Fruit fly (Drosophila melanogaster) whole organism: ENCODE measurements around the gene CG31111.

Experiments used
- CG8478 ChIP-seq: fragments of >200 bp; optimal IDR thresholded peaks from 2 replicates; lab custom pipeline; 2018; ENCODE audit warnings: inconsistent platforms
- Dll ChIP-seq: fragments of >200 bp; optimal IDR thresholded peaks from 2 replicates; lab custom pipeline; 2017
- EcR ChIP-seq, 2 experiments: fragments of >200 bp; optimal IDR thresholded peaks; 2 replicates each; lab custom pipeline; 2017; ENCODE audit warnings: missing biosample characterization in 2 of 2, missing genetic modification characterization in 2 of 2, missing genetic modification reagents in 2 of 2
- pan ChIP-seq: fragments of >200 bp; optimal IDR thresholded peaks from 2 replicates; lab custom pipeline; 2017
- psq ChIP-seq: fragments of >200 bp; optimal IDR thresholded peaks from 2 replicates; lab custom pipeline; 2017
- usp ChIP-seq: fragments of >200 bp; optimal IDR thresholded peaks from 2 replicates; lab custom pipeline; 2017; ENCODE audit warnings: missing biosample characterization, missing genetic modification characterization, mixed read lengths

The CG31111 gene

DNA sequence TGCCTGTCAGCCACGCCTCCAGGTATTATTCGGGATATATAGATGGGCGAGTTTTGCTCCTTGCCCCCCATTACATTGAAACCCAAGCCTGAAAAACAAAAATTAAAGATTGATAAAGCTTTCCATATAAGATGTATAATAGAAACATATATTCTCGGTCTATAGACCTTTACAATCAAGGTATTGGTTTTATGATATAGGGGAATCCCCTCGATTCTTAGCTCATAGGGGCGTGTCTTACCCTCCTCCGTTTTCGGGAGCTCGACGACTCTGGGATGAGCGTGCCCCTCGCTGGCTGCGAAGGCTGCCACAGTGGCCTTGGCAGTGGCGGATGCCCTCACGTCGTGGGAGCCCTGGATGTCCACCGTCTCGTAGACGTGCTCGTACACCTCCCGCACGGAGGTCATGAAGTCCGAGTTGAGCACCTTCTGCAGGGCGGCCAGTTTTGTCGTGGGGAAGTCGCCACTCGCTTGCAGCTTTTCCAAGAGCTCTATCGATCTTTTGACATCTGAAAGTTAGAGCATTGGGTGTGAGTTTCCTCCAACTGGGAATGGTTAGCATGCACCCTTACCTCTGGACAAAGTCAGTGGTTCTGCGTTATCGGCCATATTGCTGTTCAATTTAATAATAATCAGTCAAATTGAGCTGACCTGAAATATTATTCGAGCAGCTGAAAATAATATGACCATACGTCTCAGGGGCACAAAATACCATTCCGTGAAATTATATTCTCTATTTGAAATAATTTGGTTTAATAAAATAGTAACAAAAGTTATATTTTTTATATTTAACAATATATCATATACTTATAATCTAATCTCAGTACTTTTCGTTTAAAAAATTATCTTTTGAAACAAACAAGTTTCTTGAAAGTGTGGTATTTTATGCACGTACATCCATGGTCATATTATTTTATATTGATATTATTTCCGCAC, 9.2 kb upstream of the CG31111 start, which contains the start of the genes veli and PQBP1:
TSS of gene veli (minus strand) at position 685 of the 935 bp plus-strand sequence.
TSS of gene PQBP1 (plus strand) at position 885 of the 935 bp plus-strand sequence.
- TF ChIP-seq psq (lab: Kevin White, UChicago) (no peak), CG8478 (lab: Kevin White, UChicago) (no peak), EcR (GFP tag; optimal IDR thresholded peaks at IDR 0.05; lab: Kevin White, UChicago) (no peak), Dll (no peak), usp (GFP tag; lab: Kevin White, UChicago) (no peak), pan (lab: Kevin White, UChicago) (no peak)

DNA sequence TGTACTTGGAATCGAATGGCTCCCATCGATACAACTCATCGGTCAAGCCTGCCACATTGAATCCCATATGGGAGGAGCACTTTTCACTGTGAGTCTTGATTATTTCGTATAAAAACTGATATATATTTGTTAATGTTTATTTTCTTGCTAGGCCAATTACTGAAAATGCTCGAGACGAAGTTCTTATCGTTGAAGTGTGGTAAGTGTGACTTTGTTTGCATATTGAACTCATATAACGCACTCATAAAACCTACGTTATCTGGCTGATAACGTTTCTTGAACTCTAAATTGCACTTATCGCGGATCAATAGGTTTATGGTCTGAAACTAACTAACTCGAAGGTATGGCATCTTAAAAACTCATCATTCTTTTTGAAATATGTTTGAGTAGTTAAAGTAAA, 4.5 kb upstream of the CG31111 start:
- TF ChIP-seq Dll (no peak), CG8478 (lab: Kevin White, UChicago) (no peak), psq (lab: Kevin White, UChicago) (no peak), EcR (GFP tag; optimal IDR thresholded peaks at IDR 0.05; lab: Kevin White, UChicago) (no peak), usp (GFP tag; lab: Kevin White, UChicago) (no peak), pan (lab: Kevin White, UChicago) (no peak)

- TF ChIP-seq psq (lab: Kevin White, UChicago) (no peak), CG8478 (lab: Kevin White, UChicago) (no peak), EcR (GFP tag; optimal IDR thresholded peaks at IDR 0.05; lab: Kevin White, UChicago) (no peak), pan (lab: Kevin White, UChicago) (no peak), usp (GFP tag; lab: Kevin White, UChicago) (no peak), Dll (no peak)
These were observed 646 bp upstream of the CG31111 start for dm6 chr3R:25056488-25057157.

DNA sequence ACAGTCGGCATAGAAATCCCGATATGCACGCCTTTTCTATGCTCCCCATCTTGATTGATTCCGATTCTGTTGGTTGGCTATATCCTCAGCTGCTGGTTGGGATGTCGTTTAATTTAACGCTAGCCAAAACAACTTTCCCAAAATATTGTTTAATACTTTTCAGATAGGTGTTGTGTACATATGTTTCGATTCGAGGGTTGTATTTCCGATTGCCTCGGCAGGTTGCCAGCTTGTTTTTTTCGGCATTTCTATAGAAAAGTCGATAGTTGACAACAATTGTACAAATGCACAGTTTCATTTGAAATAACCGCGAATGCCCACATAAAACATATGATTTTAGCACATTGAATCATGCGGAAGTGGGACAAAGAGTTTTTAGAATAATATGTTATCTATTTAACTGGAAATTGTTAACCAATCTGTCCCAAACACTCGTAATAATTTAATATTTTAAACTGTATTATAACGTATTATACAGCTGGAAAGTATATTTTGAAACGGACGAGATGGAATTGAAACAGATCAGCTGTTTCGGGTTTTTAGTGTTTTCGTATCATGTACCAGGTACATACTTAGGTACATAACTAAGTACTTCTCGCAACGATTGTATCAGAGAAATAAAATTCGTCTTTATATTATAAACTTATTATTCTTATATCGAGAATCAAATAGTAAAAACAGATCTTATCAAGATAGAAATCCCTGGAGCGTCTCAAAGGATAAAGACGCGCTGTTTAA, 1.4 kb downstream of the CG31111 start, which contains the start of gene CG31109:
TSS of gene CG31109 (minus strand) at position 203 of the 738 bp plus-strand sequence.
- no peak for TF ChIP-seq psq (lab: Kevin White, UChicago)
- TF ChIP-seq pan (lab: Kevin White, UChicago), result no peak
- no peak for TF ChIP-seq usp (GFP tag; lab: Kevin White, UChicago)
- TF ChIP-seq EcR (GFP tag; optimal IDR thresholded peaks at IDR 0.05; lab: Kevin White, UChicago), result no peak
- no peak for TF ChIP-seq CG8478 (lab: Kevin White, UChicago)
- TF ChIP-seq Dll, result no peak

DNA sequence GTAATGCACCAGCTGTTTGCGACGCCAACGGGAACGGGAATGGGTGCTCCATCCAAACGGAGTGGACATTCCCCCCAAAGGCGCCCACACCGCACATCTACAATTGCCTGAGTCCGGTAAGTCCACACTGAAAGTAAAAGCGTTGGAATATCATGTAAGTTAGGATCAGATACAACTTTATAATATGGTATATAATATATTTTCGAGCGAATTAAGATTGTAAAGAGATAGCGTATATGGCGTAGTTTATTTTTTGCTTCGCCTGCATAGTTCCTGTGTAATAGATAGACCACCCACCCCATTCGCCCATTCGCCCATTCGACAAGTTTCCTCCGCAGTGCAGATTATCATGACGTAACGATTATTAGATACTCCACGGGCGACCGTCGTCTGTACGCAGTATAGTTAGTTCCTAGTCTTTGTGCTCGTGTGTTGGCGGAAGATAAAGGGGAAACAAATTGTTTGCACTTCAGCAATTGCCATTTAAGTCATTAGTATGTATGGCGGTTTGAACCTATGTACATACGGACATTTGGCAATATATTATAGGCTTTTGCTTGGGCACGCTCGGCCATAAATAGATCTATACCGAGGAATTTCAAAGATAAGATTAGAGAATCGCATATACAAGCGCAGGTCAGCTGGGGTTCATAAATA, 4.4 kb downstream of the CG31111 start:
- no peak for TF ChIP-seq usp (GFP tag; lab: Kevin White, UChicago)
- TF ChIP-seq CG8478 (lab: Kevin White, UChicago), result no peak
- no peak for TF ChIP-seq Dll
- TF ChIP-seq pan (lab: Kevin White, UChicago), result no peak
- no peak for TF ChIP-seq EcR (GFP tag; optimal IDR thresholded peaks at IDR 0.05; lab: Kevin White, UChicago)
- TF ChIP-seq psq (lab: Kevin White, UChicago), result no peak

- TF ChIP-seq CG8478 (lab: Kevin White, UChicago), result no peak
- TF ChIP-seq psq (lab: Kevin White, UChicago), result no peak
- TF ChIP-seq usp (GFP tag; lab: Kevin White, UChicago), result no peak
- no peak for TF ChIP-seq EcR (GFP tag; optimal IDR thresholded peaks at IDR 0.05; lab: Kevin White, UChicago)
- no peak for TF ChIP-seq pan (lab: Kevin White, UChicago)
- no peak for TF ChIP-seq Dll
These were observed 5.3 kb downstream of the CG31111 start for dm6 chr3R:25050649-25051048.

DNA sequence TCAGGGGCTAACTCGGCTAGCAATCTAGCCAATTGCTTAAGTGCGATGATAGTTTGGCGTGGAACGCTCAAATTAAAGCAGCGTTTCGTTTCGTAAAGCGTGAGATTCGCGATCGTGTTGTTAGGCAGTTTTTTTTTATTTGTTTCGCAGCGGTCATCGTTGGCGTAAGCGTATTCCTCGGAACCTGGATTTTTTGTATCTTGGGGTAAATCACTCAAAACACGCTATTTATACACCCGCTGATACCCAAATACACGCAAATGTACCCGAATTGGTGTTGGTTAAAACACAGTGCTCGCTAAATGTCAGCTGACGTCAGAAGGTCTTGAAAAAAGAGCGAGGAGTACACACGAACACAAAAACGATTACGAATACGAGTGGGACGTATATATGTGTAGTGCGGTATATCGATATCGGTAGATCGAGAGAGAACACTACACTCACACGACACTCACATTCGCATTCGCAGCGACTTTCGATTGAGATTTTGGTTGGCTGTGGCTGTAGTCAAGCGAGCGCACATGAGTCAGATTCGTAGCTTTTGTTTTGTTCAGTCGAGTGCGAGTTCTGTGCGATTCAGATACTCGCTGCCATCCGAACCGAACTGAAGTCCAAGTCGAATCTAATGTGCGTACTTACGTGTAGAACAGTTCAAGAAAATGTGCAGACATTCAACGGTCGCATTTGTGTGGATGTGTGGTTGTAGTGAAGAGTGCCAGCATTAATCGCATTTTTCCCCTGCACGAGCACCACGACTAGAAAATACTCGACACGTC, 6.0 kb downstream of the CG31111 start:
- TF ChIP-seq Dll (no peak), psq (lab: Kevin White, UChicago) (no peak), EcR (GFP tag; optimal IDR thresholded peaks at IDR 0.05; lab: Kevin White, UChicago) (no peak), CG8478 (lab: Kevin White, UChicago) (no peak), usp (GFP tag; lab: Kevin White, UChicago) (no peak), pan (lab: Kevin White, UChicago) (no peak)

dm6 chr3R:25049383-25049741, 6.6 kb downstream of the CG31111 start, which contains the start of gene CG11791:
TSS of gene CG11791 (plus strand) at chr3R:25049616.
- TF ChIP-seq EcR (GFP tag; optimal IDR thresholded peaks at IDR 0.05; lab: Kevin White, UChicago) (no peak), Dll (no peak), CG8478 (lab: Kevin White, UChicago) (no peak), psq (lab: Kevin White, UChicago) (no peak), usp (GFP tag; lab: Kevin White, UChicago) (no peak), pan (lab: Kevin White, UChicago) (no peak)

DNA sequence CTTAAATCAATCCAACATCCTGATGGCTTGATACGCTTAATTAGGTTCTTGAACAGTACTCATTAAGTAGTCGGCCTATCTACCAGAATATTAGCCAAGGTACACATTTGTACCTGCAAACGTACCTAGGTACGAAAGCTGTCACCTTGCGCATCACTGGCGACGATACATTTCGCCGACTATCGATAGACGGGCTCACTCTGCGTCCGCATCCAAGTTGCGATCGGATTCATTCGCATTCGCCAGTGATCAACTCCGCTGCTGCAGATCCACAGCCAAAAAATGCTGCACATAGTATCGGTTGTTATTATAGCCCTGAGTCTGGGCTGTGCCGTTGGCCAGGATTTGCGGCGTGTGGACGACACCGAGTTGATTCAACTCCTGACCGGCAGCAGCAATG, 8.5 kb downstream of the CG31111 start, which contains the start of gene CG11790:
TSS of gene CG11790 (plus strand) at position 203 of the 400 bp plus-strand sequence.
- TF ChIP-seq psq (lab: Kevin White, UChicago), result no peak
- no peak for TF ChIP-seq pan (lab: Kevin White, UChicago)
- TF ChIP-seq Dll, result no peak
- TF ChIP-seq usp (GFP tag; lab: Kevin White, UChicago), result no peak
- TF ChIP-seq CG8478 (lab: Kevin White, UChicago), result no peak
- TF ChIP-seq EcR (GFP tag; optimal IDR thresholded peaks at IDR 0.05; lab: Kevin White, UChicago), result no peak
